Fruit fly (Drosophila melanogaster) whole organism, embryonic: Measurements from ENCODE around the gene CG8952.

Experiments used
- Asciz ChIP-seq: fragments of 200-800 bp; sonication (Bioruptor generic); optimal IDR thresholded peaks from 2 replicates; lab custom pipeline; 2017; ENCODE audit warnings: missing biosample characterization, mild to moderate bottlenecking, missing genetic modification characterization, missing genetic modification reagents
- Atf3 ChIP-seq: fragments of 200-800 bp; sonication (Bioruptor generic); optimal IDR thresholded peaks from 3 replicates; lab custom pipeline; 2016; ENCODE audit warnings: missing biosample characterization, missing genetic modification characterization
- BEAF-32 ChIP-seq: fragments of 200-800 bp; sonication (Bioruptor generic); optimal IDR thresholded peaks from 3 replicates; lab custom pipeline; 2017; ENCODE audit warnings: missing biosample characterization, missing genetic modification characterization, mild to moderate bottlenecking, moderate library complexity, missing genetic modification reagents
- Bgb ChIP-seq: fragments of 200-800 bp; sonication (Bioruptor generic); IDR thresholded peaks from 2 replicates; pipeline ENCODE4 v1.3.6; 2022; ENCODE audit warnings: missing biosample characterization, missing genetic modification characterization; ENCODE audit not compliant: partially characterized antibody
- BtbVII ChIP-seq: fragments of 200-800 bp; sonication (Bioruptor generic); optimal IDR thresholded peaks from 3 replicates; lab custom pipeline; 2017; ENCODE audit warnings: missing biosample characterization, mild to moderate bottlenecking, missing genetic modification characterization
- C15 ChIP-seq: fragments of 200-800 bp; sonication (Bioruptor generic); IDR thresholded peaks from 3 replicates; pipeline ENCODE4 v1.3.6; 2022; ENCODE audit warnings: missing biosample characterization, missing genetic modification characterization
- CG10209 ChIP-seq: fragments of 200-800 bp; sonication (Bioruptor generic); optimal IDR thresholded peaks from 3 replicates; lab custom pipeline; 2017; ENCODE audit warnings: missing biosample characterization, mild to moderate bottlenecking, missing genetic modification characterization, missing genetic modification reagents
- CG1024 ChIP-seq: fragments of 200-800 bp; sonication (Bioruptor generic); IDR thresholded peaks from 2 replicates; pipeline ENCODE4 v1.3.6; 2022; ENCODE audit warnings: missing biosample characterization, missing genetic modification characterization
- CG10274 ChIP-seq: fragments of 200-800 bp; sonication (Bioruptor generic); optimal IDR thresholded peaks from 3 replicates; lab custom pipeline; 2017; ENCODE audit warnings: missing biosample characterization, mild to moderate bottlenecking, missing genetic modification characterization
- CG18599 ChIP-seq: fragments of 200-800 bp; sonication (Bioruptor generic); optimal IDR thresholded peaks from 3 replicates; lab custom pipeline; 2017; ENCODE audit warnings: missing biosample characterization, missing genetic modification characterization, mild to moderate bottlenecking, moderate library complexity, missing genetic modification reagents
- CG2889 ChIP-seq: fragments of 200-800 bp; sonication (Bioruptor generic); IDR thresholded peaks from 3 replicates; pipeline ENCODE4 v1.3.6; 2022; ENCODE audit warnings: missing biosample characterization, missing genetic modification characterization
- CG31441 ChIP-seq: fragments of 200-800 bp; sonication (Bioruptor generic); IDR thresholded peaks from 2 replicates; pipeline ENCODE4 v1.3.6; 2022; ENCODE audit warnings: missing biosample characterization, missing genetic modification characterization
- CG34422 ChIP-seq: fragments of 200-800 bp; sonication (Bioruptor generic); IDR thresholded peaks from 3 replicates; pipeline ENCODE4 v1.3.6; 2022; ENCODE audit warnings: missing biosample characterization, missing genetic modification characterization
- CG3847 ChIP-seq: fragments of 200-800 bp; sonication (Bioruptor generic); IDR thresholded peaks from 2 replicates; pipeline ENCODE4 v1.3.6; 2022; ENCODE audit warnings: missing biosample characterization, missing genetic modification characterization
- CG4617 ChIP-seq: fragments of 200-800 bp; sonication (Bioruptor generic); optimal IDR thresholded peaks from 3 replicates; lab custom pipeline; 2016; ENCODE audit warnings: missing biosample characterization, missing genetic modification characterization, borderline replicate concordance
- CG4730 ChIP-seq: fragments of 200-800 bp; sonication (Bioruptor generic); IDR thresholded peaks from 2 replicates; pipeline ENCODE4 v1.3.6; 2022; ENCODE audit warnings: missing biosample characterization, missing genetic modification characterization
- CG9797 ChIP-seq: fragments of 200-800 bp; sonication (Bioruptor generic); optimal IDR thresholded peaks from 3 replicates; lab custom pipeline; 2018; ENCODE audit warnings: missing biosample characterization, mild to moderate bottlenecking, missing genetic modification characterization
- D19A ChIP-seq: fragments of 200-800 bp; optimal IDR thresholded peaks from 3 replicates; lab custom pipeline; 2019; ENCODE audit warnings: missing biosample characterization, mild to moderate bottlenecking, missing genetic modification characterization, moderate library complexity
- Dref ChIP-seq: fragments of 200-800 bp; sonication (Bioruptor generic); IDR thresholded peaks from 2 replicates; pipeline ENCODE4 v1.3.6; 2022; ENCODE audit warnings: missing biosample characterization, missing genetic modification characterization
- E2f2 ChIP-seq: fragments of 200-800 bp; sonication (Bioruptor generic); IDR thresholded peaks from 2 replicates; pipeline ENCODE4 v1.3.6; 2022; ENCODE audit warnings: missing biosample characterization, missing genetic modification characterization
- Eip74EF ChIP-seq, 2 experiments: fragments of 200-800 bp in 1 of 2; fragments of >200 bp in 1 of 2; sonication (Bioruptor generic) in 1 of 2; optimal IDR thresholded peaks; 2 replicates each; lab custom pipeline; 2017 to 2019; ENCODE audit warnings: missing biosample characterization in 2 of 2, missing genetic modification characterization in 2 of 2, mild to moderate bottlenecking in 1 of 2, moderate library complexity in 1 of 2
- Ets97D ChIP-seq: fragments of 200-800 bp; sonication (Bioruptor generic); optimal IDR thresholded peaks from 3 replicates; lab custom pipeline; 2016; ENCODE audit warnings: missing biosample characterization, missing genetic modification characterization
- Lpt ChIP-seq: fragments of >200 bp; optimal IDR thresholded peaks from 2 replicates; lab custom pipeline; 2018; ENCODE audit warnings: missing biosample characterization, missing genetic modification characterization
- Myb ChIP-seq: fragments of 200-800 bp; sonication (Bioruptor generic); optimal IDR thresholded peaks from 2 replicates; lab custom pipeline; 2016; ENCODE audit warnings: missing biosample characterization, missing genetic modification characterization
- NK7.1 ChIP-seq: fragments of 200-800 bp; sonication (Bioruptor generic); optimal IDR thresholded peaks from 3 replicates; lab custom pipeline; 2016; ENCODE audit warnings: missing biosample characterization, missing genetic modification characterization
- Nf-YB ChIP-seq: fragments of 200-800 bp; sonication (Bioruptor generic); optimal IDR thresholded peaks from 3 replicates; lab custom pipeline; 2019; ENCODE audit warnings: missing biosample characterization, mild to moderate bottlenecking, missing genetic modification characterization, moderate library complexity
- Opbp ChIP-seq: fragments of 200-800 bp; sonication (Bioruptor generic); IDR thresholded peaks from 3 replicates; pipeline ENCODE4 v1.3.6; 2022; ENCODE audit warnings: missing biosample characterization, missing genetic modification characterization; ENCODE audit not compliant: partially characterized antibody
- Pdp1 ChIP-seq, 2 experiments: fragments of 200-800 bp; sonication (Bioruptor generic); optimal IDR thresholded peaks; 3 replicates each; lab custom pipeline; 2016; ENCODE audit warnings: missing biosample characterization in 2 of 2, missing genetic modification characterization in 2 of 2, mild to moderate bottlenecking in 1 of 2, moderate library complexity in 1 of 2
- Rx ChIP-seq: fragments of 200-800 bp; sonication (Bioruptor generic); IDR thresholded peaks from 2 replicates; pipeline ENCODE4 v1.3.6; 2022; ENCODE audit warnings: missing biosample characterization, missing genetic modification characterization
- Sry-β ChIP-seq: fragments of 200-800 bp; sonication (Bioruptor generic); optimal IDR thresholded peaks from 2 replicates; lab custom pipeline; 2018; ENCODE audit warnings: missing biosample characterization, mild to moderate bottlenecking, missing genetic modification characterization, moderate library complexity
- YL-1 ChIP-seq: fragments of 200-800 bp; sonication (Bioruptor generic); optimal IDR thresholded peaks from 3 replicates; lab custom pipeline; 2017; ENCODE audit warnings: missing biosample characterization, mild to moderate bottlenecking, missing genetic modification characterization
- ac ChIP-seq: fragments of 200-800 bp; sonication (Bioruptor generic); optimal IDR thresholded peaks from 3 replicates; lab custom pipeline; 2017; ENCODE audit warnings: missing biosample characterization, mild to moderate bottlenecking, missing genetic modification characterization
- corto ChIP-seq: fragments of 200-800 bp; sonication (Bioruptor generic); optimal IDR thresholded peaks from 2 replicates; lab custom pipeline; 2016; ENCODE audit warnings: missing biosample characterization, mild to moderate bottlenecking, missing genetic modification characterization, moderate library complexity
- dati ChIP-seq: fragments of 200-800 bp; sonication (Bioruptor generic); IDR thresholded peaks from 2 replicates; pipeline ENCODE4 v1.3.6; 2022; ENCODE audit warnings: missing biosample characterization, missing genetic modification characterization
- disco-r ChIP-seq: fragments of 200-800 bp; sonication (Bioruptor generic); optimal IDR thresholded peaks from 2 replicates; lab custom pipeline; 2016; ENCODE audit warnings: missing biosample characterization, missing genetic modification characterization
- fd102C ChIP-seq: fragments of 200-800 bp; sonication (Bioruptor generic); optimal IDR thresholded peaks from 2 replicates; lab custom pipeline; 2018; ENCODE audit warnings: missing biosample characterization, mild to moderate bottlenecking, missing genetic modification characterization, moderate library complexity
- fd64A ChIP-seq: fragments of 200-800 bp; sonication (Bioruptor generic); optimal IDR thresholded peaks from 3 replicates; lab custom pipeline; 2018; ENCODE audit warnings: missing biosample characterization, mild to moderate bottlenecking, missing genetic modification characterization
- fu2 ChIP-seq: fragments of 200-800 bp; sonication (Bioruptor generic); optimal IDR thresholded peaks from 2 replicates; lab custom pipeline; 2016; ENCODE audit warnings: missing biosample characterization, missing genetic modification characterization
- hb ChIP-seq: fragments of 200-800 bp; sonication (Bioruptor generic); IDR thresholded peaks from 3 replicates; pipeline ENCODE4 v1.3.6; 2022; ENCODE audit warnings: missing biosample characterization, missing genetic modification characterization; ENCODE audit not compliant: partially characterized antibody
- inv ChIP-seq: fragments of 200-800 bp; sonication (Bioruptor generic); IDR thresholded peaks from 2 replicates; pipeline ENCODE4 v1.3.6; 2022; ENCODE audit warnings: missing biosample characterization, missing genetic modification characterization; ENCODE audit not compliant: partially characterized antibody
- jing ChIP-seq: fragments of 200-800 bp; sonication (Bioruptor generic); optimal IDR thresholded peaks from 2 replicates; lab custom pipeline; 2018; ENCODE audit warnings: missing biosample characterization, mild to moderate bottlenecking, missing genetic modification characterization
- lmd ChIP-seq: fragments of 200-800 bp; sonication (Bioruptor generic); IDR thresholded peaks from 2 replicates; pipeline ENCODE4 v1.3.6; 2022; ENCODE audit warnings: missing biosample characterization, missing genetic modification characterization
- org-1 ChIP-seq: fragments of 200-800 bp; sonication (Bioruptor generic); optimal IDR thresholded peaks from 2 replicates; lab custom pipeline; 2017; ENCODE audit warnings: missing biosample characterization, missing genetic modification characterization
- p53 ChIP-seq: fragments of 200-800 bp; sonication (Bioruptor generic); optimal IDR thresholded peaks from 2 replicates; lab custom pipeline; 2016; ENCODE audit warnings: missing biosample characterization, missing genetic modification characterization
- pros ChIP-seq: fragments of 200-800 bp; sonication (Bioruptor generic); optimal IDR thresholded peaks from 3 replicates; lab custom pipeline; 2019; ENCODE audit warnings: missing biosample characterization, mild to moderate bottlenecking, missing genetic modification characterization, moderate library complexity
- psq ChIP-seq: fragments of 200-800 bp; sonication (Bioruptor generic); optimal IDR thresholded peaks from 2 replicates; lab custom pipeline; 2017; ENCODE audit warnings: missing biosample characterization, missing genetic modification characterization
- run ChIP-seq: fragments of 200-800 bp; sonication (Bioruptor generic); optimal IDR thresholded peaks from 3 replicates; lab custom pipeline; 2018; ENCODE audit warnings: missing biosample characterization, mild to moderate bottlenecking, missing genetic modification characterization
- sd ChIP-seq: fragments of 200-800 bp; sonication (Bioruptor generic); optimal IDR thresholded peaks from 3 replicates; lab custom pipeline; 2018; ENCODE audit warnings: missing biosample characterization, mild to moderate bottlenecking, missing genetic modification characterization, moderate library complexity
- tap ChIP-seq: fragments of 200-800 bp; optimal IDR thresholded peaks from 3 replicates; lab custom pipeline; 2019; ENCODE audit warnings: missing biosample characterization, mild to moderate bottlenecking, missing genetic modification characterization, moderate library complexity
- usp ChIP-seq: fragments of >200 bp; optimal IDR thresholded peaks from 2 replicates; lab custom pipeline; 2017; ENCODE audit warnings: missing biosample characterization, missing genetic modification characterization

Gene CG8952

dm6 chrX:15769457-15769856 lies 3.2 kb upstream of the CG8952 start, which contains the start of gene CG33172 (continued):
- TF ChIP-seq CG9797 (peak; percentile 56), BEAF-32 (no peak), dati (GFP tag; lab: Robert Waterston, UW) (no peak), Myb (GFP tag; lab: Kevin White, UChicago) (no peak), E2f2 (GFP tag; lab: Robert Waterston, UW) (peak; percentile 86), ac (GFP tag; lab: Kevin White, UChicago) (no peak), usp (GFP tag; lab: Kevin White, UChicago) (no peak), disco-r (GFP tag; lab: Kevin White, UChicago) (no peak), hb (no peak)

DNA sequence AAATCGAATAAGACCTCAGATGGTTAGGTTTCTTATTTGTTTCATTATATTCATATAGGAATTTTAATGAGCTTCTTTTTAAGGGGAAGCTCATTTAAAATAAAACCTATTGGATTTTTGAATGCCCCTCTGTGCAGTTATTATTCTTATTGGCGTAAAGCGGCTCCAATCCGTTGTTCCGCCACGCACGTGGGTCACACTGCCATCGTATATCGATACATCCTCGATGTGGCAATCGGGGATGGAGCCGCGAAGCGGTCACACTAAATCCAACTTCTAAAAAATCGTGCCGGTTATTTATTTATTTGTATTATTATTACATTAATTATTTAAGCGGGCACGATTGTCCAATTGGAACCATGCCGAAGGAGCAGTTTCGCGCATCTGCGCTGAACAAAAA lies 3.5 kb downstream of the CG8952 start, which contains the start of gene Polr3A:
TSS of gene Polr3A (plus strand) at position 234 of the 400 bp plus-strand sequence.
- TF ChIP-seq CG10209 (GFP tag; lab: Kevin White, UChicago) = no peak
- no peak for TF ChIP-seq CG10274 (GFP tag; lab: Kevin White, UChicago)
- no peak for TF ChIP-seq fd102C (GFP tag; lab: Kevin White, UChicago)
- TF ChIP-seq jing (GFP tag; lab: Kevin White, UChicago) = no peak
- TF ChIP-seq CG4730 = no peak
- TF ChIP-seq pros (GFP tag; lab: Kevin White, UChicago) = no peak
- TF ChIP-seq Asciz (GFP tag; lab: Kevin White, UChicago) = no peak
- peak; percentile 36; the same call in 1 of the 3 replicates for TF ChIP-seq CG34422 (GFP tag; lab: Robert Waterston, UW)
- no peak for TF ChIP-seq p53
- TF ChIP-seq org-1 (GFP tag; lab: Kevin White, UChicago) = no peak
- TF ChIP-seq CG4617 (GFP tag; lab: Kevin White, UChicago) = peak; percentile 29
- TF ChIP-seq CG31441 = no peak
- no peak for TF ChIP-seq tap
- no peak for TF ChIP-seq Sry-β (GFP tag; lab: Kevin White, UChicago)
- no peak for TF ChIP-seq C15 (GFP tag; lab: Robert Waterston, UW)
- TF ChIP-seq Bgb = peak; percentile 70
- TF ChIP-seq CG18599 = no peak
- TF ChIP-seq Opbp = peak; percentile 70
- TF ChIP-seq CG1024 (GFP tag; lab: Robert Waterston, UW) = no peak
- TF ChIP-seq corto (GFP tag; lab: Kevin White, UChicago) = no peak
- no peak for TF ChIP-seq fu2 (GFP tag; lab: Kevin White, UChicago)
- no peak for TF ChIP-seq Pdp1 (GFP tag; optimal IDR thresholded peaks at IDR 0.05; lab: Kevin White, UChicago)
- TF ChIP-seq BtbVII (GFP tag; lab: Kevin White, UChicago) = no peak
- TF ChIP-seq Nf-YB (GFP tag; lab: Kevin White, UChicago) = no peak
- TF ChIP-seq Ets97D (GFP tag; lab: Kevin White, UChicago) = peak; percentile 29
- TF ChIP-seq YL-1 (GFP tag; lab: Kevin White, UChicago) = peak; percentile 5
- TF ChIP-seq CG3847 (GFP tag; lab: Robert Waterston, UW) = no peak
- TF ChIP-seq lmd (GFP tag; lab: Robert Waterston, UW) = no peak
- TF ChIP-seq Dref (GFP tag; lab: Robert Waterston, UW) = peak; percentile 83
- peak; percentile 31; the same call in 1 of the 2 replicates for TF ChIP-seq inv (GFP tag; lab: Robert Waterston, UW)
- no peak for TF ChIP-seq Lpt (GFP tag; lab: Kevin White, UChicago)
- TF ChIP-seq CG2889 = no peak
- no peak for TF ChIP-seq Rx (GFP tag; lab: Robert Waterston, UW)
- no peak for TF ChIP-seq run (tag; lab: Kevin White, UChicago)
- no peak for TF ChIP-seq Atf3 (GFP tag; lab: Kevin White, UChicago)
- no peak for TF ChIP-seq psq (GFP tag; lab: Kevin White, UChicago)
- TF ChIP-seq Eip74EF (GFP tag; optimal IDR thresholded peaks at IDR 0.05; lab: Kevin White, UChicago) = no peak
- no peak for TF ChIP-seq D19A (tag; lab: Kevin White, UChicago)
- no peak for TF ChIP-seq sd (tag; lab: Kevin White, UChicago)
- no peak for TF ChIP-seq NK7.1 (GFP tag; lab: Kevin White, UChicago)
- no peak for TF ChIP-seq fd64A (GFP tag; lab: Kevin White, UChicago)
